Worm (Caenorhabditis elegans) whole organism, L3 larva: ENCODE results near the gene T01G5.6.

Source experiments
- aly-2 ChIP-seq: fragments of 150-350 bp; optimal IDR thresholded peaks from 2 replicates; lab custom pipeline; 2014; ENCODE audit warnings: missing biosample characterization, missing genetic modification characterization
- ama-1 ChIP-seq: fragments of 150-350 bp; optimal IDR thresholded peaks from 2 replicates; lab custom pipeline; 2018
- ceh-28 ChIP-seq: fragments of 150-350 bp; optimal IDR thresholded peaks from 2 replicates; lab custom pipeline; 2014; ENCODE audit warnings: missing biosample characterization, missing genetic modification reagents, missing genetic modification characterization
- ceh-9 ChIP-seq: sonication (generic microtip); optimal IDR thresholded peaks from 2 replicates; lab custom pipeline; 2018; ENCODE audit warnings: missing biosample characterization, missing genetic modification characterization
- egl-27 ChIP-seq: sonication (generic microtip); optimal IDR thresholded peaks from 4 replicates; lab custom pipeline; 2017; ENCODE audit warnings: missing biosample characterization, missing genetic modification reagents, missing genetic modification characterization
- jun-1 ChIP-seq: fragments of 150-350 bp; optimal IDR thresholded peaks from 2 replicates; lab custom pipeline; 2014; ENCODE audit warnings: missing biosample characterization, missing genetic modification reagents, missing genetic modification characterization
- nhr-237 ChIP-seq: fragments of 150-350 bp; optimal IDR thresholded peaks from 2 replicates; lab custom pipeline; 2014; ENCODE audit warnings: missing biosample characterization, missing genetic modification characterization
- nhr-67 ChIP-seq: fragments of 150-350 bp; optimal IDR thresholded peaks from 2 replicates; lab custom pipeline; 2014; ENCODE audit warnings: missing biosample characterization, missing genetic modification characterization
- nhr-77 ChIP-seq: fragments of 150-350 bp; optimal IDR thresholded peaks from 2 replicates; lab custom pipeline; 2014; ENCODE audit warnings: missing biosample characterization, missing genetic modification characterization
- snpc-4 ChIP-seq: fragments of 150-350 bp; optimal IDR thresholded peaks from 2 replicates; lab custom pipeline; 2014; ENCODE audit warnings: missing biosample characterization, missing genetic modification characterization
- tbx-2 ChIP-seq: sonication (generic microtip); optimal IDR thresholded peaks from 2 replicates; lab custom pipeline; 2016; ENCODE audit warnings: mild to moderate bottlenecking, missing genetic modification characterization, missing compliant biosample characterization
- unc-39 ChIP-seq: sonication (generic microtip); optimal IDR thresholded peaks from 4 replicates; lab custom pipeline; 2017; ENCODE audit warnings: missing biosample characterization, missing genetic modification characterization
- ztf-11 ChIP-seq: fragments of 150-350 bp; optimal IDR thresholded peaks from 2 replicates; lab custom pipeline; 2014; ENCODE audit warnings: missing biosample characterization, missing genetic modification characterization

DNA sequence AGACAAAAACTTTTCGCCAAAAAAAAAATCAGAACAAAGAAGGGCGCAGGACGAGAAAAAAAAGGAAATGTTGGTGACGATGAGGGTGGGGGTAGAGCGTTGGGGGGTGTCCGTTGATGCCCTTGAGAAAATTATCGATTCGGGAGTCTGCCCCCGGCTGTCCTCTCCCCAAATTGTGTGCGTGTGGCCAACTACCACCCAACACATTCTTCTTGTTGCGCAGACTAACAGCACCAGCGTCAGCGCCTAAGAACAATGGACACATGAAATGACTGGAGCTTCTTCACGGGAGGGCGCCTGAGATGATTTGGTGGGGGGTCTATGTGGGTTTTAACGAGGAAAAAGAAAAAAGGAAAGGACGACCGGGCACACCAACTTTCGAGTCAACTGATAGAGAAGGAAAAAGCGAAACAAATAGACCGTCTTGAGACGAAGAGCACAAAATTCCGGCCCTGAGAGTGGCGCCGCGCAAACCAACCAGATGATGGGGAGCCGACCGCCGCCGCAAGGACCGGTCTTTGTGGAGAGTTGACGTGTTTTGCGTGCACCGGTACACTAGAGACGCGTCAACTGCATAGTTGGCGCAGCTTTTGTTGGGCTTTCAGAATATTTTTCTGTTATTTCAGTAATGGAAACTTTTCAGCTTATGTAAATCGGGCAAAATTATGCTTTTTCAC, 48.7 kb downstream of the T01G5.6 start, which contains the start of gene C25D7.9:
- no peak for TF ChIP-seq nhr-237 (tag; lab: Kevin White, UChicago)
- TF ChIP-seq jun-1: no peak
- no peak for TF ChIP-seq egl-27 (tag; lab: Kevin White, UChicago)
- no peak for TF ChIP-seq ceh-9 (tag; lab: Kevin White, UChicago)
- no peak for TF ChIP-seq aly-2
- no peak for TF ChIP-seq unc-39 (tag; lab: Kevin White, UChicago)
- no peak for TF ChIP-seq ztf-11
- TF ChIP-seq tbx-2 (tag; lab: Kevin White, UChicago): no peak
- no peak for TF ChIP-seq ceh-28 (tag; lab: Kevin White, UChicago)
- TF ChIP-seq nhr-67 (tag; lab: Kevin White, UChicago): no peak
- TF ChIP-seq ama-1 (lab: Kevin White, UChicago): no peak
- TF ChIP-seq nhr-77: no peak
- no peak for TF ChIP-seq snpc-4 (tag; lab: Kevin White, UChicago)
